Fruit fly (Drosophila melanogaster): ENCODE measurements around the gene Srp72.
A peak's percentile ranks its signal among the peaks of the same experiment; 100 is the strongest.

Gene Srp72

dm6 chr3R:20558106-20558489 is 30.4 kb upstream of the Srp72 start (continued):
- TF ChIP-seq oc (tag; optimal IDR thresholded peaks at IDR 0.05) (no peak), knrl (GFP tag; IDR thresholded peaks at IDR 0.05; ENCODE audit: partially characterized antibody) (peak; percentile 33; the same call in 1 of the 3 replicates), CG1024 (GFP tag; IDR thresholded peaks at IDR 0.05) (no peak), Mad (GFP tag; optimal IDR thresholded peaks at IDR 0.05) (no peak), D19A (tag; optimal IDR thresholded peaks at IDR 0.05) (no peak), CG6272 (GFP tag; IDR thresholded peaks at IDR 0.05) (no peak; the same call in 1 of the 2 replicates), Blimp-1 (GFP tag; optimal IDR thresholded peaks at IDR 0.05) (no peak), sug (tag; optimal IDR thresholded peaks at IDR 0.05) (no peak), nau (GFP tag; optimal IDR thresholded peaks at IDR 0.05) (no peak), dati (GFP tag; IDR thresholded peaks at IDR 0.05) (no peak), Nf-YB (GFP tag; optimal IDR thresholded peaks at IDR 0.05) (no peak), CG16813 (GFP tag; IDR thresholded peaks at IDR 0.05; ENCODE audit: partially characterized antibody) (peak; percentile 57), Hand (GFP tag; optimal IDR thresholded peaks at IDR 0.05) (no peak), z (GFP tag; IDR thresholded peaks at IDR 0.05) (no peak), aop (GFP tag; IDR thresholded peaks at IDR 0.05) (no peak), CG12391 (tag; optimal IDR thresholded peaks at IDR 0.05) (no peak), MESR4 (GFP tag; optimal IDR thresholded peaks at IDR 0.05) (peak; percentile 81), CG33213 (GFP tag; optimal IDR thresholded peaks at IDR 0.05) (peak; percentile 18), pros (GFP tag; optimal IDR thresholded peaks at IDR 0.05) (no peak), CG4854 (GFP tag; optimal IDR thresholded peaks at IDR 0.05) (no peak), Rfx (GFP tag; IDR thresholded peaks at IDR 0.05) (peak; percentile 71), CG2116 (GFP tag; optimal IDR thresholded peaks at IDR 0.05) (peak; percentile 3), BtbVII (GFP tag; optimal IDR thresholded peaks at IDR 0.05) (no peak), Dref (GFP tag; IDR thresholded peaks at IDR 0.05) (peak; percentile 53), bbx (GFP tag; IDR thresholded peaks at IDR 0.05; ENCODE audit: partially characterized antibody) (peak; percentile 56), Side (GFP tag; optimal IDR thresholded peaks at IDR 0.05) (peak; percentile 24), kni (GFP tag; optimal IDR thresholded peaks at IDR 0.05) (no peak), ac (GFP tag; optimal IDR thresholded peaks at IDR 0.05) (no peak), Max (GFP tag; optimal IDR thresholded peaks at IDR 0.05) (no peak), Doc2 (GFP tag; IDR thresholded peaks at IDR 0.05) (no peak), CG11085 (GFP tag; IDR thresholded peaks at IDR 0.05) (0 out of 2 replicates have a peak, but pooled peaks have one; percentile 8), Ravus (GFP tag; IDR thresholded peaks at IDR 0.05) (no peak), rib (GFP tag; IDR thresholded peaks at IDR 0.05) (no peak), mld (GFP tag; IDR thresholded peaks at IDR 0.05; ENCODE audit: partially characterized antibody) (no peak), CG6791 (GFP tag; IDR thresholded peaks at IDR 0.05; ENCODE audit: partially characterized antibody) (peak; percentile 61), tin (GFP tag; optimal IDR thresholded peaks at IDR 0.05) (no peak), E2f2 (GFP tag; IDR thresholded peaks at IDR 0.05) (peak; percentile 86), pnt (GFP tag; optimal IDR thresholded peaks at IDR 0.05) (no peak), sens (GFP tag) (peak; percentile 50), CG10321 (GFP tag; IDR thresholded peaks at IDR 0.05) (no peak), zen (tag; optimal IDR thresholded peaks at IDR 0.05) (no peak), CG32772 (GFP tag; IDR thresholded peaks at IDR 0.05) (no peak)
